Fruit fly (Drosophila melanogaster): ENCODE measurements around the gene Tsp66E.

Tsp66E gene

dm6 chr3L:8953199-8953956 is 41.1 kb downstream of the Tsp66E start (continued):
- TF ChIP-seq CG6272 (GFP tag; IDR thresholded peaks at IDR 0.05) (no peak), CG14014 (GFP tag; IDR thresholded peaks at IDR 0.05) (peak; percentile 30; the same call in 1 of the 2 replicates), knrl (GFP tag; IDR thresholded peaks at IDR 0.05; ENCODE audit: partially characterized antibody) (0 out of 3 replicates have a peak, but pooled peaks have one; percentile 8), ind (GFP tag; optimal IDR thresholded peaks at IDR 0.05) (peak; percentile 13), run (tag; optimal IDR thresholded peaks at IDR 0.05) (peak; percentile 42), Atf6 (GFP tag; IDR thresholded peaks at IDR 0.05) (0 out of 2 replicates have a peak, but pooled peaks have one; percentile 17), sens (GFP tag) (peak; percentile 95), E2f1 (GFP tag; IDR thresholded peaks at IDR 0.05) (no peak), Hr51 (GFP tag; optimal IDR thresholded peaks at IDR 0.05) (peak in 1 of 2 experiments; percentile 82), CG4282 (GFP tag; optimal IDR thresholded peaks at IDR 0.05) (no peak), CG34224 (GFP tag; IDR thresholded peaks at IDR 0.05; ENCODE audit: partially characterized antibody) (no peak), Bgb (GFP tag; IDR thresholded peaks at IDR 0.05; ENCODE audit: partially characterized antibody) (peak; percentile 53), zen (tag; optimal IDR thresholded peaks at IDR 0.05) (no peak), cad (GFP tag; optimal IDR thresholded peaks at IDR 0.05) (no peak), scrt (GFP tag; optimal IDR thresholded peaks at IDR 0.05) (peak; percentile 64), Abd-B (GFP tag; optimal IDR thresholded peaks at IDR 0.05) (peak; percentile 64), br (optimal IDR thresholded peaks at IDR 0.05) (no peak), CG8478 (optimal IDR thresholded peaks at IDR 0.05) (no peak), schlank (tag; optimal IDR thresholded peaks at IDR 0.05) (no peak), CG3281 (GFP tag; optimal IDR thresholded peaks at IDR 0.05) (peak; percentile 73), CG11093 (GFP tag; IDR thresholded peaks at IDR 0.05) (0 out of 3 replicates have a peak, but pooled peaks have one; percentile 47), CG7839 (tag; optimal IDR thresholded peaks at IDR 0.05) (peak; percentile 78), CG42726 (GFP tag; IDR thresholded peaks at IDR 0.05; ENCODE audit: partially characterized antibody) (no peak), ttk (GFP tag; IDR thresholded peaks at IDR 0.05) (no peak), CG13894 (tag; optimal IDR thresholded peaks at IDR 0.05) (peak; percentile 38), CG18476 (GFP tag; optimal IDR thresholded peaks at IDR 0.05) (peak; percentile 55), salm (tag; optimal IDR thresholded peaks at IDR 0.05) (peak; percentile 49), dan (GFP tag; IDR thresholded peaks at IDR 0.05) (no peak), CG3163 (GFP tag; optimal IDR thresholded peaks at IDR 0.05) (no peak), stc (GFP tag; IDR thresholded peaks at IDR 0.05) (no peak), CG7271 (tag; optimal IDR thresholded peaks at IDR 0.05) (no peak), sens-2 (GFP tag; IDR thresholded peaks at IDR 0.05) (no peak; the same call in 1 of the 2 replicates), Dbx (GFP tag; IDR thresholded peaks at IDR 0.05) (no peak), Atf3 (GFP tag; optimal IDR thresholded peaks at IDR 0.05) (no peak), Sry-δ (GFP tag; optimal IDR thresholded peaks at IDR 0.05) (peak; percentile 15), CG6854 (GFP tag; optimal IDR thresholded peaks at IDR 0.05) (peak; percentile 57), CG7963 (GFP tag; IDR thresholded peaks at IDR 0.05; ENCODE audit: partially characterized antibody) (no peak), fd102C (GFP tag; optimal IDR thresholded peaks at IDR 0.05) (no peak), Dip2 (GFP tag; IDR thresholded peaks at IDR 0.05) (no peak), CG33213 (GFP tag; optimal IDR thresholded peaks at IDR 0.05) (no peak), CG17359 (tag; optimal IDR thresholded peaks at IDR 0.05) (peak; percentile 71), da (GFP tag; optimal IDR thresholded peaks at IDR 0.05) (no peak), CG10654 (GFP tag; optimal IDR thresholded peaks at IDR 0.05) (peak; percentile 4), Max (GFP tag; optimal IDR thresholded peaks at IDR 0.05) (peak; percentile 54), Taf1 (GFP tag; IDR thresholded peaks at IDR 0.05) (no peak), Fer2 (tag; optimal IDR thresholded peaks at IDR 0.05) (peak; percentile 49), CG2889 (GFP tag; IDR thresholded peaks at IDR 0.05) (no peak), Kr (GFP tag; optimal IDR thresholded peaks at IDR 0.05) (no peak), Nf-YA (GFP tag; IDR thresholded peaks at IDR 0.05) (no peak), tin (GFP tag; optimal IDR thresholded peaks at IDR 0.05) (no peak)
